Worm (Caenorhabditis elegans) whole organism, midembryonic: ENCODE results near the gene hgap-2.

Source experiments
- T22C8.4 ChIP-seq: fragments of 200-800 bp; sonication (Bioruptor generic); IDR thresholded peaks from 2 replicates; pipeline ENCODE4 v1.3.6; 2022; ENCODE audit warnings: missing genetic modification characterization, missing compliant biosample characterization
- cog-1 ChIP-seq: sonication (generic microtip); optimal IDR thresholded peaks from 2 replicates; lab custom pipeline; 2016; ENCODE audit warnings: missing genetic modification characterization, missing compliant biosample characterization
- flt-1 ChIP-seq: fragments of 200-800 bp; sonication (Bioruptor generic); IDR thresholded peaks from 2 replicates; pipeline ENCODE4 v1.3.6; 2022; ENCODE audit warnings: missing genetic modification characterization, missing compliant biosample characterization
- klf-2 ChIP-seq: fragments of 200-800 bp; sonication (Bioruptor generic); conservative IDR thresholded peaks from 2 replicates; pipeline ENCODE4 v1.3.6; 2022; ENCODE audit warnings: missing genetic modification reagents, missing genetic modification characterization, missing compliant biosample characterization
- med-1 ChIP-seq: sonication (generic microtip); optimal IDR thresholded peaks from 2 replicates; lab custom pipeline; 2017; ENCODE audit warnings: missing genetic modification characterization, mild to moderate bottlenecking, missing compliant biosample characterization, antibody characterized with exemption, missing genetic modification reagents; ENCODE audit not compliant: insufficient read depth
- ref-1 ChIP-seq: fragments of 200-800 bp; sonication (Bioruptor generic); conservative IDR thresholded peaks from 2 replicates; pipeline ENCODE4 v1.3.6; 2022; ENCODE audit warnings: missing genetic modification reagents, missing genetic modification characterization, missing compliant biosample characterization
- tab-1 ChIP-seq: fragments of 200-800 bp; sonication (Bioruptor generic); IDR thresholded peaks from 2 replicates; pipeline ENCODE4 v1.3.6; 2022; ENCODE audit warnings: missing genetic modification characterization, missing compliant biosample characterization
- ztf-23 ChIP-seq: fragments of 200-800 bp; sonication (Bioruptor generic); IDR thresholded peaks from 2 replicates; pipeline ENCODE4 v1.3.6; 2022; ENCODE audit warnings: missing genetic modification reagents, missing genetic modification characterization, missing compliant biosample characterization
- ztf-29 ChIP-seq: fragments of 200-800 bp; sonication (Bioruptor generic); IDR thresholded peaks from 2 replicates; pipeline ENCODE4 v1.3.6; 2022; ENCODE audit warnings: missing genetic modification reagents, missing genetic modification characterization, missing compliant biosample characterization

Gene hgap-2

DNA sequence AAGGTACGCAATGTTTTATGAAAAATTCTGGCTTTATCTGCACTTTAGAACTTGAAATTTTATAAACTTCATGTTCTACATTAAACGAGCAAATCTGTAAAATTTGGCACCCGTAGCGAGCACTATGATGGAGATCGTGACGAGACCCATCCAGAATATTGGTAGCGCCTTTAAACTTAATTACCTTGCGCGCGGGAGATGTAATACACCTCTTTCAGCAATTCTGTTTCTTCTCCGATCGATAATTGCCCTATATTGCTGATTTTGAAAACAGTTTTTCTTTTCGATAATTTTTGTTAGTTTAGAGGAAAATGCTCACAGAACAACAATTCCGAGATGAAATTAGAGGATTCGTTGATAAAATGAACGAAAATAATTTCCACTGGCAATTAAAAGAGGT lies 25.9 kb downstream of the hgap-2 start, which contains the start of gene atg-10:
Gene atg-10, plus strand, starts transcription at position 301 of the 400 bp plus-strand sequence.
- no peak for TF ChIP-seq T22C8.4 (GFP tag; lab: Robert Waterston, UW)
- no peak for TF ChIP-seq med-1 (GFP tag; lab: Kevin White, UChicago)
- no peak for TF ChIP-seq ztf-23
- no peak for TF ChIP-seq cog-1 (tag; lab: Kevin White, UChicago)
- TF ChIP-seq flt-1 (GFP tag; lab: Robert Waterston, UW), result no peak
- TF ChIP-seq ref-1, result no peak
- TF ChIP-seq tab-1, result no peak
- TF ChIP-seq ztf-29 (GFP tag; lab: Robert Waterston, UW), result no peak
- no peak for TF ChIP-seq klf-2 (GFP tag; lab: Robert Waterston, UW)

DNA sequence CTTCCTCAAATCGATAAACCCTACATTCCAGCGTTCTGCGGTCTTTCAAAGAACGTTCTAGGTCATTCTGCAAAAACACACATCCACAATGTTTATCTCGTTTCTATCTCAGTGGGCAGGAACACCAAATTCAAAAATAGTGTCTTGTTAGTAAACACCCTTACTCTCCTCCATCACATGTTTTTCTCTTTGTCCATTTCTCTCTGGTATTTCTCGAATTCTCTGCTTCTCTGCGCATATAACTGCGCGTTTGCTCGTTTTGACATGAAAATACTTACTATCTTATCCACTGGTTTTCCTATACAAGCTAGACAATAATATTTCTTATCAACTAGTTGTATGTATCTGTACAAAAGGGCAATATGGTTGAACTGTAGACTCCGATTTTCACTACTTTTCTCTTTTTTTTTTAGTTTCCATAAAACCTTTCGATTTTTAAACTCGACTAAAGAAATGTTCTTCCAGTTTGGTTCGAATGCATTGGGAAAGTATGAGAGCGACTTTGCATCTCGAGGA lies 34.0 kb downstream of the hgap-2 start, which contains the start of gene pyr-1:
Gene pyr-1, plus strand, starts transcription at position 466 of the 516 bp plus-strand sequence.
- TF ChIP-seq ztf-23 (no peak), ztf-29 (GFP tag; lab: Robert Waterston, UW) (no peak), klf-2 (GFP tag; lab: Robert Waterston, UW) (no peak), tab-1 (no peak), med-1 (GFP tag; lab: Kevin White, UChicago) (no peak), cog-1 (tag; lab: Kevin White, UChicago) (no peak), ref-1 (no peak), T22C8.4 (GFP tag; lab: Robert Waterston, UW) (no peak), flt-1 (GFP tag; lab: Robert Waterston, UW) (no peak)

DNA sequence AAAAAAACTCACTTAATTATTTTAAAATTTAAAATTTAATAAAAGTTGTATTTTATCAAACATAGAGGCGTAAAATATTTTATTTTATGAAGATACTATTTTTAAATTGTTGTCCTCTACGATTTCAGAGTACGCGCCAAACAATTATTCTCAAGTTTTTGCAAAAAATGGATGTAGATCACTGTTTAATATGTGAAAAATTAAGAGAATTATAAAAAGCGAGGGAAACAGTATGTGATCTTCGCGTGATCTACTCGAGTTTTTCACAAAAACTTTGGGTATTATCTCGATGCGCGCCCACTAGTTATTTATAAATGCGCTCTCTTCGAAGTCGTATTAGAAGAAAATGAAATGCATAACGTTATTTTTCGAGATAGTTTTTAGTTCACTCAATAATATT lies 35.9 kb downstream of the hgap-2 start:
- no peak for TF ChIP-seq cog-1 (tag; lab: Kevin White, UChicago)
- TF ChIP-seq ref-1, result no peak
- no peak for TF ChIP-seq klf-2 (GFP tag; lab: Robert Waterston, UW)
- no peak for TF ChIP-seq tab-1
- no peak for TF ChIP-seq ztf-23
- TF ChIP-seq ztf-29 (GFP tag; lab: Robert Waterston, UW), result no peak
- no peak for TF ChIP-seq T22C8.4 (GFP tag; lab: Robert Waterston, UW)
- no peak for TF ChIP-seq med-1 (GFP tag; lab: Kevin White, UChicago)
- no peak for TF ChIP-seq flt-1 (GFP tag; lab: Robert Waterston, UW)

DNA sequence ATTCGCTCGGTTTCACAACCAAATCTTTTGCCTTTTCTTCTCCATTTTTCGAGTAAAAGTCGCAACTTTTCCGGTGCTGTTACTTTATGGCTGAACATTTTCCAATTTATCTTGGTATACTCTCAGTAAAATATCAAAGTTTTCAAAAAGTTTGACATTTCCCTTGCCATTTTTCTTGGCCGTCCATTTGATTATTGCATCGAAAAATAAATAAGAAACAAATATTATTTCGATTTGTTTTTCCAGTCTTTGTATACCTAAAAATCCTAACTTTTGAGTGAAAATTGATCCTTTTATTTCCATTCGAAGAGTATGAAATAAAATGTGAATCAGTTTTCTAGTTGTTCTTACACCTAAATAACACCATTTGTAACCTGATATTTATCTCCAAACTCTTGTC lies 38.3 kb downstream of the hgap-2 start:
- TF ChIP-seq tab-1, result no peak
- no peak for TF ChIP-seq ztf-23
- TF ChIP-seq T22C8.4 (GFP tag; lab: Robert Waterston, UW), result no peak
- TF ChIP-seq ztf-29 (GFP tag; lab: Robert Waterston, UW), result no peak
- TF ChIP-seq med-1 (GFP tag; lab: Kevin White, UChicago), result no peak
- no peak for TF ChIP-seq klf-2 (GFP tag; lab: Robert Waterston, UW)
- TF ChIP-seq flt-1 (GFP tag; lab: Robert Waterston, UW), result no peak
- TF ChIP-seq cog-1 (tag; lab: Kevin White, UChicago), result no peak

DNA sequence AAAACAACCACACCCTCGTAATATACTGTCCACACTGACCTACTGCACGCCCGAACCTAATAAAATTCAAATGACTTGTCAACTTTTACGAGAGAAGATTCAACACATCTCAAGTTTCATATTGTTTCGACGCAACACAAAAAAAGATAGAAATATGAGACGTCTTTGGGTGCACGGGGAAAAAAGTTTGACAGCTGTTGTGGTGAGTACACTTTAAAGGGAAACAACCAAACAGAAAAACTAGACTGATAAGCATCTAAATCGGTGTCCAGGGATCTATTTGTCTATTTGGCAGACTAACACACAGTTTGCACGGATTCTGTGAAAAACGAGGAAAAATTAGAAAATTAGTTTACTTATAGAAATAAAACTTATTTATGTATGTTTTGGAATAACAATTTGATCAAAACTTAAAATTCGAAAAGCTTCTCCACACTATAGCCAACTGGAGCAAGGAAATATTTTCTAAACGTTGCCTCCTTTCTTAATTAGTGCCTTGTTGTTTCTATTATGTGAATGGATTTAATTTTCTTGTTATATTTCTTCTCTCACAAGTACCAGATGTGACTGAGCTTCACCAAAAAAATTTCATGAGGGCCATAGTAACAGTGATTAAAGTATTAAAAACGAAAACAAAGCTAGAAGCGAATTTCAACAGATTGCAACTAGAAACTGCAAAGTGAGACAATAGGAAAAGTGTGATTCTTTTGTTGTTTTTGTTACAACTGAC lies 40.9 kb downstream of the hgap-2 start:
- TF ChIP-seq ref-1, result no peak
- TF ChIP-seq klf-2 (GFP tag; lab: Robert Waterston, UW), result no peak
- TF ChIP-seq tab-1, result no peak
- no peak for TF ChIP-seq ztf-29 (GFP tag; lab: Robert Waterston, UW)
- TF ChIP-seq med-1 (GFP tag; lab: Kevin White, UChicago), result no peak
- no peak for TF ChIP-seq flt-1 (GFP tag; lab: Robert Waterston, UW)
- TF ChIP-seq ztf-23, result no peak
- no peak for TF ChIP-seq T22C8.4 (GFP tag; lab: Robert Waterston, UW)
- TF ChIP-seq cog-1 (tag; lab: Kevin White, UChicago), result no peak

DNA sequence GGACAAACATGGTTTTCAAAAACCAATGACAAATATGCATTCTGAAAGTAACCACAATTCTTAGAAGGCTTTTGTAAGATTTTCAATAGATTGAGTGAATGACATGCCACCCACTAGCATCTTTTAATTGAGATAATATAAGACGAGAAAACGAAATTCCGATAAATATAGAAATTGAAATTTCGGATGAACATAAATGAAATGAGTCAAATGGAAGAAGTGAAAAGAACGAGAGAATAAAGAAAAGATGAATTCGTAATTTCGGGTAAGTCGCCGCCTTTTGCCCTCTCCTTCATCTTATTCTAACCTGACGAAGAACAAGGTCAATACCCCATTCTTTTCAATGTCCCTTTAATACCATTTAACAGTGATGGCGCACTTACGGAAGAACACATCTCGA lies 42.3 kb downstream of the hgap-2 start:
- TF ChIP-seq cog-1 (tag; lab: Kevin White, UChicago), result no peak
- TF ChIP-seq T22C8.4 (GFP tag; lab: Robert Waterston, UW), result no peak
- TF ChIP-seq med-1 (GFP tag; lab: Kevin White, UChicago), result no peak
- TF ChIP-seq ztf-29 (GFP tag; lab: Robert Waterston, UW), result no peak
- TF ChIP-seq flt-1 (GFP tag; lab: Robert Waterston, UW), result no peak
- no peak for TF ChIP-seq tab-1
- TF ChIP-seq ref-1, result no peak
- TF ChIP-seq klf-2 (GFP tag; lab: Robert Waterston, UW), result no peak

DNA sequence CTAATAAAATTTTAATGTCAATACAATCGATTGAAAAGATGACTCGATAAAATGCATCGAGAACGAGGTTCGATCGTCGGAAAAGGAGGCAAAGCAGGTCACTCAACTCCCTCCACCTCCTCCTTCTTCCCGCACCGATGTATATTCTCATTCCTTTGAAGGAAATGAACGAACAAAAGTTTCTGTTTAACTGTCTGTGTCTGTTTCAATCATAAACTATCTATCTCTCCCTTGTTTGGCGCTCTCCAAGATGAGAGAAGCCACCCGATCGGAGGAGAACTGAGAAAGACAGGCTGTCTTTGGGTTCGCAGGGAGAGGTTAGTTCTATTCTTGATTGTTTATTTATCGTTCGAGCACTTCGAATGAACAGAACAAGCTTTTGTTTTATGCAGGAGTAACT lies 43.6 kb downstream of the hgap-2 start, which contains the start of gene D2085.7:
Gene D2085.7, plus strand, starts transcription at position 251 of the 400 bp plus-strand sequence.
- TF ChIP-seq ztf-29 (GFP tag; lab: Robert Waterston, UW) (no peak), tab-1 (no peak), T22C8.4 (GFP tag; lab: Robert Waterston, UW) (no peak)

DNA sequence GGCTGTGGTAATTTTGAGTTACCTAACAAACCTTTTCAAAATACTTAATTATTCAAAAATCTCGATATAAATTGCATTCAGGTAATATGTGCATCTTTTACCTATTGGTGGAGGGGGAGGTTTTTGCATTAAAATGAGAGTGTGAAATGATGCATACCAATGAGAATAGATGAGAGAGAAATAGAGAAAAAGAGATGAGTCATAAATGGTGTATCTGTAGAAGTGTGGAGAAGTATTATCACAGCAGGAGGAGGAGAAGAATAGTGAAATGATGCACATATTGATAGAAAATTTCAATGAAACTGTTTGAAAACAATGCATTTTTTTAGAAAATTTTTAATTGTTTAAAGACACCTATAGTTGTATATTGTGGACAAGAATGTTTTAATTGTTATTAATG lies 44.2 kb downstream of the hgap-2 start:
- TF ChIP-seq ref-1 (no peak), ztf-29 (GFP tag; lab: Robert Waterston, UW) (no peak), tab-1 (no peak), flt-1 (GFP tag; lab: Robert Waterston, UW) (no peak), ztf-23 (no peak), cog-1 (tag; lab: Kevin White, UChicago) (no peak), med-1 (GFP tag; lab: Kevin White, UChicago) (no peak), T22C8.4 (GFP tag; lab: Robert Waterston, UW) (no peak), klf-2 (GFP tag; lab: Robert Waterston, UW) (no peak)

DNA sequence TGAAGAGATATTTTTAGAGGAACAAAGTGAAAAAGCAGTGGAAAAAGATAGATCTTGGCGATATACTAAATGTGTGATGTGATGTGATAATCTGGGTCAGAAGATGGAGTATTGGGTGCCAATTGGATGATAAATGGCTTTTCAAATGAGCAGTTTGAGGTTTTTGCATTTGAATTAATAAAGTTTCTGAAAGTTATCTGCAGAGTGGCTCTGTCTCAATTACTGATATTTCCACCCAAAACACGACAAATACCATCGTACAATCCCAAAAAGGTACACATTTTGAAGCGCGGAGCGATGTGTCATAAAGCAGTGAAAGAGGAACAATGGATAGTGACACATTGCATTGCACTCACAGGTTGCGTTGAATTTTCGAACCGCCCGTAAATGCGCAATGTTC lies 45.2 kb downstream of the hgap-2 start:
- no peak for TF ChIP-seq klf-2 (GFP tag; lab: Robert Waterston, UW)
- 0 out of 2 replicates have a peak, but pooled peaks have one; percentile 20 for TF ChIP-seq ztf-23
